Worm (Caenorhabditis elegans) whole organism, young adult: ENCODE measurements around the gene mai-1.

ENCODE experiments used
- B0261.1 ChIP-seq: sonication (generic microtip); optimal IDR thresholded peaks from 2 replicates; lab custom pipeline; 2016; ENCODE audit warnings: mild to moderate bottlenecking, missing genetic modification characterization, moderate library complexity, missing compliant biosample characterization
- B0336.3 ChIP-seq: fragments of 200-800 bp; sonication (Bioruptor generic); IDR thresholded peaks from 2 replicates; pipeline ENCODE4 v1.3.6; 2022; ENCODE audit warnings: missing genetic modification characterization, missing compliant biosample characterization
- F22D6.2 ChIP-seq: sonication (generic microtip); optimal IDR thresholded peaks from 2 replicates; lab custom pipeline; 2016; ENCODE audit warnings: mild to moderate bottlenecking, missing genetic modification characterization, missing compliant biosample characterization
- F23B12.7 ChIP-seq: sonication (generic microtip); optimal IDR thresholded peaks from 2 replicates; lab custom pipeline; 2017; ENCODE audit warnings: missing genetic modification characterization, mild to moderate bottlenecking, missing compliant biosample characterization, antibody characterized with exemption, moderate library complexity; ENCODE audit not compliant: insufficient read depth
- F49E8.2 ChIP-seq: sonication (generic microtip); optimal IDR thresholded peaks from 3 replicates; lab custom pipeline; 2017; ENCODE audit warnings: missing genetic modification characterization, mild to moderate bottlenecking, missing compliant biosample characterization, antibody characterized with exemption, moderate library complexity; ENCODE audit not compliant: insufficient read depth
- F57A8.1 ChIP-seq: fragments of 200-800 bp; sonication (Bioruptor generic); optimal IDR thresholded peaks from 2 replicates; lab custom pipeline; 2018; ENCODE audit warnings: mild to moderate bottlenecking, missing genetic modification characterization, moderate library complexity, missing compliant biosample characterization
- K11D2.4 ChIP-seq: fragments of 200-800 bp; sonication (Bioruptor generic); IDR thresholded peaks from 2 replicates; pipeline ENCODE4 v1.3.6; 2022; ENCODE audit warnings: missing genetic modification reagents, missing genetic modification characterization, missing compliant biosample characterization
- K12H6.12 ChIP-seq: fragments of 200-800 bp; sonication (Bioruptor generic); optimal IDR thresholded peaks from 2 replicates; lab custom pipeline; 2018; ENCODE audit warnings: mild to moderate bottlenecking, missing genetic modification characterization, missing compliant biosample characterization
- T07F8.4 ChIP-seq: sonication (generic microtip); optimal IDR thresholded peaks from 2 replicates; lab custom pipeline; 2016; ENCODE audit warnings: mild to moderate bottlenecking, missing genetic modification characterization, moderate library complexity, missing compliant biosample characterization
- Y53G8AR.9 ChIP-seq: fragments of 200-800 bp; sonication (Bioruptor generic); conservative IDR thresholded peaks from 2 replicates; pipeline ENCODE4 v1.3.6; 2022; ENCODE audit warnings: missing genetic modification reagents, missing genetic modification characterization, missing compliant biosample characterization
- Y56A3A.18 ChIP-seq: fragments of 200-800 bp; sonication (Bioruptor generic); IDR thresholded peaks from 2 replicates; pipeline ENCODE4 v1.3.6; 2022; ENCODE audit warnings: missing genetic modification reagents, missing genetic modification characterization, missing compliant biosample characterization
- Y67H2A.10 ChIP-seq: fragments of 200-800 bp; sonication (Bioruptor generic); conservative IDR thresholded peaks from 2 replicates; pipeline ENCODE4 v1.3.6; 2022; ENCODE audit warnings: missing genetic modification reagents, missing genetic modification characterization, missing compliant biosample characterization
- Y79H2A.3 ChIP-seq: fragments of 200-800 bp; sonication (Bioruptor generic); conservative IDR thresholded peaks from 2 replicates; pipeline ENCODE4 v1.3.6; 2022; ENCODE audit warnings: missing genetic modification reagents, missing genetic modification characterization, missing compliant biosample characterization
- aptf-3 ChIP-seq: fragments of 200-800 bp; sonication (Bioruptor generic); IDR thresholded peaks from 2 replicates; pipeline ENCODE4 v1.3.6; 2022; ENCODE audit warnings: missing genetic modification characterization, missing compliant biosample characterization
- attf-3 ChIP-seq: fragments of 200-800 bp; sonication (Bioruptor generic); conservative IDR thresholded peaks from 2 replicates; pipeline ENCODE4 v1.3.6; 2022; ENCODE audit warnings: missing genetic modification reagents, missing genetic modification characterization, missing compliant biosample characterization
- attf-5 ChIP-seq: fragments of 200-800 bp; sonication (Bioruptor generic); optimal IDR thresholded peaks from 2 replicates; lab custom pipeline; 2018; ENCODE audit warnings: mild to moderate bottlenecking, missing genetic modification characterization, missing compliant biosample characterization
- bed-2 ChIP-seq: fragments of 200-800 bp; sonication (Bioruptor generic); IDR thresholded peaks from 2 replicates; pipeline ENCODE4 v1.3.6; 2022; ENCODE audit warnings: missing genetic modification reagents, missing genetic modification characterization, missing compliant biosample characterization
- ccch-3 ChIP-seq: fragments of 200-800 bp; sonication (Bioruptor generic); optimal IDR thresholded peaks from 2 replicates; lab custom pipeline; 2018; ENCODE audit warnings: mild to moderate bottlenecking, missing genetic modification characterization, missing compliant biosample characterization
- ceh-58 ChIP-seq: fragments of 200-800 bp; sonication (Bioruptor generic); IDR thresholded peaks from 2 replicates; pipeline ENCODE4 v1.3.6; 2022; ENCODE audit warnings: missing genetic modification characterization, missing compliant biosample characterization
- ceh-79 ChIP-seq: sonication (generic microtip); optimal IDR thresholded peaks from 2 replicates; lab custom pipeline; 2017; ENCODE audit warnings: mild to moderate bottlenecking, missing genetic modification characterization, missing compliant biosample characterization
- chd-7 ChIP-seq: sonication (generic microtip); optimal IDR thresholded peaks from 2 replicates; lab custom pipeline; 2016; ENCODE audit warnings: mild to moderate bottlenecking, missing genetic modification characterization, moderate library complexity, missing compliant biosample characterization
- die-1 ChIP-seq: sonication (generic microtip); optimal IDR thresholded peaks from 2 replicates; lab custom pipeline; 2016; ENCODE audit warnings: missing genotype, mild to moderate bottlenecking, missing genetic modification characterization, missing compliant biosample characterization
- dox-1 ChIP-seq: fragments of 200-800 bp; sonication (Bioruptor generic); IDR thresholded peaks from 2 replicates; pipeline ENCODE4 v1.3.6; 2022; ENCODE audit warnings: missing genetic modification reagents, missing genetic modification characterization, missing compliant biosample characterization
- dpff-1 ChIP-seq: sonication (generic microtip); optimal IDR thresholded peaks from 2 replicates; lab custom pipeline; 2017; ENCODE audit warnings: mild to moderate bottlenecking, missing genetic modification characterization, missing compliant biosample characterization
- efl-1 ChIP-seq: fragments of 150-350 bp; optimal IDR thresholded peaks from 2 replicates; lab custom pipeline; 2014; ENCODE audit warnings: missing biosample characterization, missing genetic modification reagents, missing genetic modification characterization
- ekl-4 ChIP-seq: fragments of 200-800 bp; sonication (Bioruptor generic); IDR thresholded peaks from 2 replicates; pipeline ENCODE4 v1.3.6; 2022; ENCODE audit warnings: missing genetic modification reagents, missing genetic modification characterization, missing compliant biosample characterization
- hlh-26 ChIP-seq: fragments of 200-800 bp; sonication (Bioruptor generic); conservative IDR thresholded peaks from 2 replicates; pipeline ENCODE4 v1.3.6; 2022; ENCODE audit warnings: missing genetic modification reagents, missing genetic modification characterization, missing compliant biosample characterization
- hmg-1.2 ChIP-seq: fragments of 200-800 bp; sonication (Bioruptor generic); IDR thresholded peaks from 2 replicates; pipeline ENCODE4 v1.3.6; 2022; ENCODE audit warnings: missing genetic modification reagents, missing genetic modification characterization, missing compliant biosample characterization
- lin-26 ChIP-seq: fragments of 200-800 bp; sonication (Bioruptor generic); IDR thresholded peaks from 2 replicates; pipeline ENCODE4 v1.3.6; 2022; ENCODE audit warnings: missing genetic modification reagents, missing genetic modification characterization, missing compliant biosample characterization
- lin-35 ChIP-seq, 3 experiments: fragments of 150-350 bp in 2 of 3; sonication (generic microtip) in 1 of 3; optimal IDR thresholded peaks; 2 replicates each; lab custom pipeline; 2014 to 2018; ENCODE audit warnings: missing biosample characterization in 3 of 3, missing genetic modification characterization in 3 of 3, missing genetic modification reagents in 3 of 3
- lin-40 ChIP-seq: sonication (generic microtip); optimal IDR thresholded peaks from 2 replicates; lab custom pipeline; 2016; ENCODE audit warnings: missing genetic modification characterization, mild to moderate bottlenecking, missing compliant biosample characterization, missing genotype, missing genetic modification reagents
- lir-1 ChIP-seq: fragments of 200-800 bp; sonication (Bioruptor generic); conservative IDR thresholded peaks from 2 replicates; pipeline ENCODE4 v1.3.6; 2022; ENCODE audit warnings: missing genetic modification reagents, missing genetic modification characterization, missing compliant biosample characterization
- lsy-27 ChIP-seq: sonication (generic microtip); optimal IDR thresholded peaks from 2 replicates; lab custom pipeline; 2017; ENCODE audit warnings: missing genetic modification characterization, mild to moderate bottlenecking, missing compliant biosample characterization, antibody characterized with exemption, missing genotype, borderline replicate concordance; ENCODE audit not compliant: insufficient read depth
- madf-3 ChIP-seq: fragments of 200-800 bp; sonication (Bioruptor generic); IDR thresholded peaks from 2 replicates; pipeline ENCODE4 v1.3.6; 2022; ENCODE audit warnings: missing genetic modification reagents, missing genetic modification characterization, missing compliant biosample characterization
- mcd-1 ChIP-seq: fragments of 200-800 bp; sonication (Bioruptor generic); IDR thresholded peaks from 2 replicates; pipeline ENCODE4 v1.3.6; 2022; ENCODE audit warnings: missing genetic modification reagents, missing genetic modification characterization, missing compliant biosample characterization
- nhr-120 ChIP-seq: fragments of 200-800 bp; sonication (Bioruptor generic); IDR thresholded peaks from 2 replicates; pipeline ENCODE4 v1.3.6; 2022; ENCODE audit warnings: missing genetic modification characterization, missing compliant biosample characterization
- nhr-27 ChIP-seq: fragments of 200-800 bp; sonication (Bioruptor generic); optimal IDR thresholded peaks from 2 replicates; lab custom pipeline; 2018; ENCODE audit warnings: mild to moderate bottlenecking, missing genetic modification characterization, moderate library complexity, missing compliant biosample characterization
- nhr-80 ChIP-seq: sonication (generic microtip); optimal IDR thresholded peaks from 2 replicates; lab custom pipeline; 2016; ENCODE audit warnings: missing genetic modification characterization, missing compliant biosample characterization
- rcor-1 ChIP-seq: fragments of 200-800 bp; sonication (Bioruptor generic); IDR thresholded peaks from 2 replicates; pipeline ENCODE4 v1.3.6; 2022; ENCODE audit warnings: missing genetic modification reagents, missing genetic modification characterization, missing compliant biosample characterization
- sea-2 ChIP-seq: fragments of 200-800 bp; sonication (Bioruptor generic); IDR thresholded peaks from 2 replicates; pipeline ENCODE4 v1.3.6; 2022; ENCODE audit warnings: missing genetic modification characterization, missing compliant biosample characterization
- snpc-4 ChIP-seq, 5 experiments: fragments of 150-350 bp in 1 of 5; sonication (generic microtip) in 4 of 5; optimal IDR thresholded peaks; 2 replicates each; lab custom pipeline; 2014 to 2018; ENCODE audit warnings: missing genetic modification characterization in 5 of 5, missing biosample characterization in 3 of 5, antibody characterized with exemption in 2 of 5, mild to moderate bottlenecking in 2 of 5, missing compliant biosample characterization in 2 of 5, missing genotype in 2 of 5, moderate library complexity in 2 of 5, missing genetic modification reagents in 1 of 5
- tbx-9 ChIP-seq: sonication (generic microtip); optimal IDR thresholded peaks from 2 replicates; lab custom pipeline; 2016; ENCODE audit warnings: borderline replicate concordance, missing genetic modification characterization, inconsistent platforms, missing compliant biosample characterization
- zfh-2 ChIP-seq: fragments of 200-800 bp; sonication (Bioruptor generic); conservative IDR thresholded peaks from 2 replicates; pipeline ENCODE4 v1.3.6; 2022; ENCODE audit warnings: missing genetic modification reagents, missing genetic modification characterization, missing compliant biosample characterization
- ztf-18 ChIP-seq: sonication (generic microtip); optimal IDR thresholded peaks from 2 replicates; lab custom pipeline; 2016; ENCODE audit warnings: missing genotype, mild to moderate bottlenecking, missing genetic modification characterization, missing compliant biosample characterization

mai-1 gene

ce11 chrX:3092460-3092859 is 23.9 kb downstream of the mai-1 start (continued):
- TF ChIP-seq aptf-3 (GFP tag; lab: Robert Waterston, UW) (no peak), nhr-27 (no peak), F22D6.2 (no peak), Y67H2A.10 (GFP tag; lab: Robert Waterston, UW) (no peak), tbx-9 (tag; lab: Kevin White, UChicago) (no peak), hmg-1.2 (GFP tag; lab: Robert Waterston, UW) (no peak), dpff-1 (tag; lab: Kevin White, UChicago) (no peak), nhr-120 (GFP tag; lab: Robert Waterston, UW) (no peak), ceh-79 (tag; lab: Kevin White, UChicago) (no peak), F23B12.7 (no peak), Y56A3A.18 (GFP tag; lab: Robert Waterston, UW) (no peak), B0336.3 (GFP tag; lab: Robert Waterston, UW) (no peak), hlh-26 (GFP tag; lab: Robert Waterston, UW) (no peak), sea-2 (no peak), efl-1 (GFP tag; lab: Kevin White, UChicago) (no peak), madf-3 (GFP tag; lab: Robert Waterston, UW) (no peak), mcd-1 (GFP tag; lab: Robert Waterston, UW) (peak; percentile 57), dox-1 (GFP tag; lab: Robert Waterston, UW) (no peak), attf-3 (GFP tag; lab: Robert Waterston, UW) (no peak), lin-26 (GFP tag; lab: Robert Waterston, UW) (no peak), B0261.1 (no peak), chd-7 (tag; lab: Kevin White, UChicago) (no peak), T07F8.4 (tag; lab: Kevin White, UChicago) (no peak), rcor-1 (GFP tag; lab: Robert Waterston, UW) (0 out of 2 replicates have a peak, but pooled peaks have one; percentile 16), die-1 (no peak), lsy-27 (tag; lab: Kevin White, UChicago) (no peak), ccch-3 (GFP tag; lab: Kevin White, UChicago) (no peak), bed-2 (GFP tag; lab: Robert Waterston, UW) (no peak)

- TF ChIP-seq zfh-2 = 0 out of 2 replicates have a peak, but pooled peaks have one; percentile 10
- no peak for TF ChIP-seq ceh-58 (GFP tag; lab: Robert Waterston, UW)
- TF ChIP-seq ekl-4 (GFP tag; lab: Robert Waterston, UW) = 0 out of 2 replicates have a peak, but pooled peaks have one; percentile 12
- TF ChIP-seq chd-7 (tag; lab: Kevin White, UChicago) = no peak
- TF ChIP-seq, all 124 proteins: peak for 2
These were observed 25.2 kb downstream of the mai-1 start for ce11 chrX:3091119-3091746.

ce11 chrX:3089894-3090414 is 26.4 kb downstream of the mai-1 start:
- TF ChIP-seq K12H6.12 (tag; lab: Kevin White, UChicago) (peak; percentile 11), nhr-80 (tag; lab: Kevin White, UChicago) (peak; percentile 89), ccch-3 (GFP tag; lab: Kevin White, UChicago) (no peak), Y53G8AR.9 (GFP tag; lab: Robert Waterston, UW) (0 out of 2 replicates have a peak, but pooled peaks have one; percentile 24), lir-1 (GFP tag; lab: Robert Waterston, UW) (no peak), die-1 (peak; percentile 32), ztf-18 (tag; lab: Kevin White, UChicago) (peak; percentile 34), F49E8.2 (tag; lab: Kevin White, UChicago) (no peak), lin-40 (tag; lab: Kevin White, UChicago) (peak; percentile 32), lin-35 (GFP tag; optimal IDR thresholded peaks at IDR 0.05; lab: Kevin White, UChicago) (no peak), F57A8.1 (GFP tag; lab: Kevin White, UChicago) (no peak), nhr-27 (no peak), Y79H2A.3 (GFP tag; lab: Robert Waterston, UW) (no peak), snpc-4 (GFP tag; optimal IDR thresholded peaks at IDR 0.05; lab: Kevin White, UChicago) (no peak), snpc-4 (tag; optimal IDR thresholded peaks at IDR 0.05; lab: Kevin White, UChicago) (peak in 1 of 4 experiments; percentile 23), K11D2.4 (GFP tag; lab: Robert Waterston, UW) (0 out of 2 replicates have a peak, but pooled peaks have one; percentile 20), attf-5 (GFP tag; lab: Kevin White, UChicago) (peak; percentile 52), dox-1 (GFP tag; lab: Robert Waterston, UW) (peak; percentile 45; the same call in 1 of the 2 replicates)
